Worm (Caenorhabditis elegans) whole organism, midembryonic: ENCODE results near the gene idpa-2.
A peak's percentile ranks its signal among the peaks of the same experiment; 100 is the strongest.

Source experiments
- T22C8.4 ChIP-seq: fragments of 200-800 bp; sonication (Bioruptor generic); IDR thresholded peaks from 2 replicates; pipeline ENCODE4 v1.3.6; 2022; ENCODE audit warnings: missing genetic modification characterization, missing compliant biosample characterization
- cog-1 ChIP-seq: sonication (generic microtip); optimal IDR thresholded peaks from 2 replicates; lab custom pipeline; 2016; ENCODE audit warnings: missing genetic modification characterization, missing compliant biosample characterization
- flt-1 ChIP-seq: fragments of 200-800 bp; sonication (Bioruptor generic); IDR thresholded peaks from 2 replicates; pipeline ENCODE4 v1.3.6; 2022; ENCODE audit warnings: missing genetic modification characterization, missing compliant biosample characterization
- klf-2 ChIP-seq: fragments of 200-800 bp; sonication (Bioruptor generic); conservative IDR thresholded peaks from 2 replicates; pipeline ENCODE4 v1.3.6; 2022; ENCODE audit warnings: missing genetic modification reagents, missing genetic modification characterization, missing compliant biosample characterization
- med-1 ChIP-seq: sonication (generic microtip); optimal IDR thresholded peaks from 2 replicates; lab custom pipeline; 2017; ENCODE audit warnings: missing genetic modification characterization, mild to moderate bottlenecking, missing compliant biosample characterization, antibody characterized with exemption, missing genetic modification reagents; ENCODE audit not compliant: insufficient read depth
- ref-1 ChIP-seq: fragments of 200-800 bp; sonication (Bioruptor generic); conservative IDR thresholded peaks from 2 replicates; pipeline ENCODE4 v1.3.6; 2022; ENCODE audit warnings: missing genetic modification reagents, missing genetic modification characterization, missing compliant biosample characterization
- tab-1 ChIP-seq: fragments of 200-800 bp; sonication (Bioruptor generic); IDR thresholded peaks from 2 replicates; pipeline ENCODE4 v1.3.6; 2022; ENCODE audit warnings: missing genetic modification characterization, missing compliant biosample characterization
- ztf-23 ChIP-seq: fragments of 200-800 bp; sonication (Bioruptor generic); IDR thresholded peaks from 2 replicates; pipeline ENCODE4 v1.3.6; 2022; ENCODE audit warnings: missing genetic modification reagents, missing genetic modification characterization, missing compliant biosample characterization
- ztf-29 ChIP-seq: fragments of 200-800 bp; sonication (Bioruptor generic); IDR thresholded peaks from 2 replicates; pipeline ENCODE4 v1.3.6; 2022; ENCODE audit warnings: missing genetic modification reagents, missing genetic modification characterization, missing compliant biosample characterization

The idpa-2 gene

ce11 chrII:8765131-8765530, 27.4 kb downstream of the idpa-2 start:
- no peak for TF ChIP-seq klf-2 (GFP tag; lab: Robert Waterston, UW)
- TF ChIP-seq flt-1 (GFP tag; lab: Robert Waterston, UW), result no peak
- TF ChIP-seq tab-1 (GFP tag; lab: Robert Waterston, UW), result no peak
- TF ChIP-seq ref-1 (GFP tag; lab: Robert Waterston, UW), result no peak

DNA sequence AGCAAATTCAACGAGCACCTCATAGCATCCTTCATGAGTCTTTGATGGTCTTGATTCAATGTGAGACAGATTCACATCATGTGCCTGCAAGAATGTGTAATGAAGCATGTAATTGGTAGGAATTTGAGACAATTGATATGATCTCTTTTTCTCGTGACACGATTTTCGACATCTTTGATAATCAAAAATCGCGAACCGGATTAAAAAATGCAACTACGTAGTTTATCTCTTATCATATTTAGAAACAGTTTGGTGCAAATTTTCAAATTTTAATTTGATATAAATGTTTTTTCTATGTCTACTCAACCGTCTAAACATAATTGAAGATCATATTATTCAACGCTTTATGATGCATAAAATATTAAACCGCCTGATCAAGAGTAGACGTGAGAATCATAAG, 28.2 kb downstream of the idpa-2 start:
- TF ChIP-seq med-1 (GFP tag; lab: Kevin White, UChicago), result no peak
- TF ChIP-seq tab-1 (GFP tag; lab: Robert Waterston, UW), result no peak
- no peak for TF ChIP-seq klf-2 (GFP tag; lab: Robert Waterston, UW)
- TF ChIP-seq ztf-23 (GFP tag; lab: Robert Waterston, UW), result no peak
- TF ChIP-seq cog-1 (tag; lab: Kevin White, UChicago), result no peak
- TF ChIP-seq ref-1 (GFP tag; lab: Robert Waterston, UW), result no peak
- TF ChIP-seq flt-1 (GFP tag; lab: Robert Waterston, UW), result no peak
- TF ChIP-seq ztf-29 (GFP tag; lab: Robert Waterston, UW), result no peak
- TF ChIP-seq T22C8.4 (GFP tag; lab: Robert Waterston, UW), result no peak

DNA sequence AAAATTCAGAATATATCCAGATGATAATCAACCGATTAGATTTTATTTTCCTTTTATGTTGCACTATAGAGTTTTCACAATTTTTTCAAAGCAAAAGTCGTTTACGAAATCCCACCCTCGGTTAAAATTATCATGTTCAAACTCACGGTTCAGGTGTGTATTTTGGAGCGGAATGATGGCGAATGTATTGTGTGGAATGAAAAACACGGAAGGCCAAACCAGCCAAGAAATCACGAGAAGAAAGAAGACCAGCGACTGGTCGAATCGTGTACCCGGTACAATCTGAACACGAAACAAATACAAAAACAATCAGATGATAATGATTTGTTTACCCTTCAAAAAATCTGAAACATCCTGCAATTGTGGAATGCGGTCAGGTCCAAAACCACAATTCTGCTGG, 29.2 kb downstream of the idpa-2 start:
- TF ChIP-seq ref-1 (GFP tag; lab: Robert Waterston, UW), result no peak
- no peak for TF ChIP-seq T22C8.4 (GFP tag; lab: Robert Waterston, UW)

DNA sequence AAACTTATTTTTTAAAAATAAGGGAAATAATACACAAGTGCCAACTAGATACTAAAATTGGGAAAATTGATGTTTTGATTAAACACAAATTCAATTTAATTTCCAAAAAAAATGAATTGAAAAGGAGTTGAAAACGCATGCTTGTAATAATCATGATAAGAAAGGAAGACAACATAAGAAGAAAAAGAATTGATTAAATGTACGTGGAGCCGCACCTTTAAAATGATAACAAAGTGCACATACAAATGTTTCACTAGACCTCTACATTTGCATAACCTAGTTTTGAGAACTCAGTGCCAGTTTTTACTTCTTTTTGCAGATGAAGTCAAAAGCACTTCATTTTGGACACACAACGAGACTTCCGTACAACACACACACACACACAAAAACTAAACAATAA, 30.8 kb downstream of the idpa-2 start:
- TF ChIP-seq T22C8.4 (GFP tag; lab: Robert Waterston, UW), result no peak
- no peak for TF ChIP-seq tab-1 (GFP tag; lab: Robert Waterston, UW)
- no peak for TF ChIP-seq flt-1 (GFP tag; lab: Robert Waterston, UW)
- TF ChIP-seq ztf-23 (GFP tag; lab: Robert Waterston, UW), result no peak
- TF ChIP-seq ref-1 (GFP tag; lab: Robert Waterston, UW), result no peak
- no peak for TF ChIP-seq klf-2 (GFP tag; lab: Robert Waterston, UW)
- TF ChIP-seq cog-1 (tag; lab: Kevin White, UChicago), result no peak
- no peak for TF ChIP-seq med-1 (GFP tag; lab: Kevin White, UChicago)

DNA sequence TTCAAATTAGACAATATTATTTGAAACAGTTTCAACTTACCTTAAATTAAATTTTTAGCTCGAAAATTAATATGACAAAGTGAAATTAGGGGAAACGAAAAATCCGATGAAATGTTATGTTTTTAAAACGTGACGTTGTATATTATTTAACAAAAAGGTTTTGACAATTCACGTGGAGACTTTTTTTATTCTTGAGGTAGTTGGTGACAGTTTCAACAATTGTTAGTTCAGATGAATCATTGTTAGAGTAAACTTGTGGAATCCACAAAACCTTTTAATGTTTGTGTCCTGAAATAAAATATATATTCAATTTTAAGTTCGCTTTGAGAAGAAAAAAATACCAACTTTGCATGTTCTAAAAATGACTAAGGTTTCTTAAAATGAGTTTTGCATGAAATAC, 33.0 kb downstream of the idpa-2 start, which contains the start of gene fut-1:
fut-1 (minus strand) TSS at position 101 of the 400 bp plus-strand sequence.
- TF ChIP-seq klf-2 (GFP tag; lab: Robert Waterston, UW) (no peak), ztf-23 (GFP tag; lab: Robert Waterston, UW) (no peak), ref-1 (GFP tag; lab: Robert Waterston, UW) (no peak)

DNA sequence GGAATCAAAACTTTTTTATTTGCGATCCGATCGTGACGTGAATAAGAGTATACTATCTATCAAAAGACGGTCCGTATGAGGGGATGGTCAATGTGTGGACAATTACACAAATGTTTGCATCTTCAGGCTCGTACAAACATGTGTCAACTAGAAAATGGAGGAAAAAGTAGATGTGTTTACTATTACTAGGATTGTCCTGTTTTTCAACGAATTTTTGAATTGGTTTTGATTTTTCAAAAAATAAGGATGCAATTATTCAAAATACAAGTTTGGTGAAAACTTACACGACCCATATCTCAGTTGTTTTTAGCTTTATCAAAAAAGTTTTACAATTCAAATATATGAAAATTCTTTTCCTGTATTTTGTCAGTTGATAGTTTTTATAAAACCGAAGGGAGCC, 37.3 kb downstream of the idpa-2 start, which contains the start of gene K08F8.7:
K08F8.7 (minus strand) TSS at position 101 of the 400 bp plus-strand sequence.
- TF ChIP-seq ztf-23 (GFP tag; lab: Robert Waterston, UW) (no peak), klf-2 (GFP tag; lab: Robert Waterston, UW) (no peak), med-1 (GFP tag; lab: Kevin White, UChicago) (no peak), tab-1 (GFP tag; lab: Robert Waterston, UW) (no peak), flt-1 (GFP tag; lab: Robert Waterston, UW) (no peak), T22C8.4 (GFP tag; lab: Robert Waterston, UW) (no peak), ref-1 (GFP tag; lab: Robert Waterston, UW) (no peak), ztf-29 (GFP tag; lab: Robert Waterston, UW) (no peak), cog-1 (tag; lab: Kevin White, UChicago) (no peak)

- TF ChIP-seq ztf-23 (GFP tag; lab: Robert Waterston, UW) (no peak), med-1 (GFP tag; lab: Kevin White, UChicago) (no peak), klf-2 (GFP tag; lab: Robert Waterston, UW) (no peak), flt-1 (GFP tag; lab: Robert Waterston, UW) (no peak), ztf-29 (GFP tag; lab: Robert Waterston, UW) (no peak), cog-1 (tag; lab: Kevin White, UChicago) (no peak), T22C8.4 (GFP tag; lab: Robert Waterston, UW) (no peak), ref-1 (GFP tag; lab: Robert Waterston, UW) (no peak), tab-1 (GFP tag; lab: Robert Waterston, UW) (no peak)
These were observed 40.9 kb downstream of the idpa-2 start, which contains the start of gene atf-2 for ce11 chrII:8751686-8752085. Gene atf-2 (plus strand): TSS chrII:8751986.

DNA sequence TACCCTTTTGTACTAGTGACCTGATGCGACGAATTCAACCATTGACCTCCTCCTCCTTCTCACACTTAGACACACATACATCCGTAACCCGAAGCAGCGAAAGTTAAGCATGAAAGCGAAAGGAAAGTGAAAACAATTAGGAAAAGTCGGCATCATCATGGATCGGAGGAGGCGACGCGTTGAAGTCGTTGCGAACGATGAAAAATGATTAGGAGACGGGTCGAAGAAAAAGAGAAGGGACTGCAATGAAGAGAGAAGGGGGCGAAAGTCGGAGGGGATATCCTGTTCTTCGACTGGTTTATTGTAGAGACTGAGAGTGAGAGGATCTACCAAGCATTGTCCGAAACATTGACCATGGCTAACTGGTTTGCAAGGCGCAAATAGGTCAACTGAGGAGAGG, 41.5 kb downstream of the idpa-2 start:
- no peak for TF ChIP-seq tab-1 (GFP tag; lab: Robert Waterston, UW)
- TF ChIP-seq ref-1 (GFP tag; lab: Robert Waterston, UW), result no peak
- TF ChIP-seq T22C8.4 (GFP tag; lab: Robert Waterston, UW), result no peak
- no peak for TF ChIP-seq med-1 (GFP tag; lab: Kevin White, UChicago)
- 0 out of 2 replicates have a peak, but pooled peaks have one; percentile 18 for TF ChIP-seq ztf-23 (GFP tag; lab: Robert Waterston, UW)

- TF ChIP-seq tab-1 (GFP tag; lab: Robert Waterston, UW), result no peak
- TF ChIP-seq ref-1 (GFP tag; lab: Robert Waterston, UW), result no peak
- no peak for TF ChIP-seq flt-1 (GFP tag; lab: Robert Waterston, UW)
- no peak for TF ChIP-seq ztf-23 (GFP tag; lab: Robert Waterston, UW)
- TF ChIP-seq klf-2 (GFP tag; lab: Robert Waterston, UW), result no peak
- no peak for TF ChIP-seq cog-1 (tag; lab: Kevin White, UChicago)
These were observed 42.5 kb downstream of the idpa-2 start for ce11 chrII:8750056-8750455.

DNA sequence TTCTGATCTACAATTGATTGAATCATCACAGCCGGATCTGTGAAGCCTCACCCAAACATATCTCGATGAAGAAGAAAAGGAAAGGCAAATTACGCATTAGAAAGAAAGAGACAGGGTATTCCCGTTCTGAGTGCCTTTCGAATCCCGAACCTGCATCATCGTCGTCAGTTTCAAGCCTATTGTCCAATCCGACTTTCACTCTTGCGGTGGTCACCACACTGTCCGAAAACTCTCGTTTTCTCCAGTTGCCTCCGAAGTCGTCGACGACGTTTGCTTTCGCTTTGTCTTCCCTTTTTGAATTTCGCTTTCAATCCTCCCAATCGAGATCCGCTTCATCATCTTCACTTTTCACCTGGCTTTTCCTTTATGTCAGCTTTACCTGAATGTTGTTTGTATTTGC, 43.5 kb downstream of the idpa-2 start:
- TF ChIP-seq ztf-29 (GFP tag; lab: Robert Waterston, UW), result no peak
- no peak for TF ChIP-seq ztf-23 (GFP tag; lab: Robert Waterston, UW)
- TF ChIP-seq med-1 (GFP tag; lab: Kevin White, UChicago), result no peak
- TF ChIP-seq flt-1 (GFP tag; lab: Robert Waterston, UW), result no peak
- no peak for TF ChIP-seq tab-1 (GFP tag; lab: Robert Waterston, UW)
- no peak for TF ChIP-seq T22C8.4 (GFP tag; lab: Robert Waterston, UW)
- no peak for TF ChIP-seq ref-1 (GFP tag; lab: Robert Waterston, UW)
- TF ChIP-seq klf-2 (GFP tag; lab: Robert Waterston, UW), result no peak
- no peak for TF ChIP-seq cog-1 (tag; lab: Kevin White, UChicago)
